Worm (Caenorhabditis elegans): ENCODE results near the gene F12F6.1.

Gene F12F6.1

DNA sequence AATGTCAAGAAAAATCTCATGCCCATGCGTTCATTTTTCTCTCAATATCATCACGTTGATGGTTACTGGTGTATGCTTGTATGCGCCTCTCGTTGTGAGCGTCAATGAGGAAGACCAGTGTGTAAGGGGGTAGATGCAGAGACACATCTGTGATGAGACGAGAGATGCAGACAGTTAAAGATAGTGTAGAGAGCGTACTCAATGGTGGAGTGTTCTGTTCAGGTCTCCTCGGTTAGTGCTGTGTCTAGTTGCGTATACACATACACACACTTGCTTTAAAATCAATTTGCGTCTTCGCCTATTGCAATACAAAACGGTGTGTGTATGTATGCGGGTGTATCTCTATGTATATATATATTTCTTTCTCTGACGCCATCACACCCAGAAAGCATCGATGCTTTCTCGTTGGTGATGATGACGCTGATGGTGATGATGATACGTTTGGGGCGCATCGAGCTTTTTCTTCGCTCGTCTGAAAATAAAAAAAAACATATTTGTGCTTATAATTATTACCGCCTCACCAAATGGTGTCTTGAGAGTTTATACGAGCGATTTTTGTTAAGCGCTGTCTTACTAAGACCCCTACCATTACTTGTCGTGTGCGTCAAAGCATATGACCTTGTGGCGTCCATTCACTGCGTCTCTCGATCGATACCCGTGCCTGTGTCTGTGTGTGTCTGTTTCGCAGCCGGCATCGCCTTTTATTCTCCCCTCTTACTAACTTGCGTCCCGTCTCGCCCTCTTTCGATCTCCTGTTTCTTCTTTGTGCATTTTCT, 9.8 kb downstream of the F12F6.1 start, which contains the start of gene F40F11.3 (continued):
- no peak for TF ChIP-seq lin-11 (tag; optimal IDR thresholded peaks at IDR 0.05)
- TF ChIP-seq ceh-30 (tag; optimal IDR thresholded peaks at IDR 0.05) = peak; percentile 37
- TF ChIP-seq Y22D7AL.16 (tag; optimal IDR thresholded peaks at IDR 0.05) = no peak
- no peak for TF ChIP-seq dmd-4 (tag; optimal IDR thresholded peaks at IDR 0.05; ENCODE audit: borderline replicate concordance)
- no peak for TF ChIP-seq npax-4 (tag; optimal IDR thresholded peaks at IDR 0.05)
- no peak for TF ChIP-seq unc-86 (tag; optimal IDR thresholded peaks at IDR 0.05)
- no peak for TF ChIP-seq zip-5 (tag; optimal IDR thresholded peaks at IDR 0.05)
- no peak for TF ChIP-seq syd-9 (tag; optimal IDR thresholded peaks at IDR 0.05)
- TF ChIP-seq pha-2 (tag; optimal IDR thresholded peaks at IDR 0.05) = no peak
- TF ChIP-seq fax-1 (tag; optimal IDR thresholded peaks at IDR 0.05) = no peak
- peak; percentile 77 for TF ChIP-seq dve-1 (tag; optimal IDR thresholded peaks at IDR 0.05)
- peak; percentile 31 for TF ChIP-seq pat-9 (tag; optimal IDR thresholded peaks at IDR 0.05)
- TF ChIP-seq ceh-6 (GFP tag; optimal IDR thresholded peaks at IDR 0.05) = peak; percentile 16
- TF ChIP-seq F13H6.1 (tag; optimal IDR thresholded peaks at IDR 0.05) = peak; percentile 24
- no peak for TF ChIP-seq ceh-24 (tag; optimal IDR thresholded peaks at IDR 0.05)
- TF ChIP-seq ztf-16 (tag; optimal IDR thresholded peaks at IDR 0.05) = no peak
- TF ChIP-seq unc-42 (tag; optimal IDR thresholded peaks at IDR 0.05) = peak; percentile 91
- peak; percentile 33 for TF ChIP-seq ceh-48 (tag; optimal IDR thresholded peaks at IDR 0.05)
- no peak for TF ChIP-seq hlh-13 (GFP tag; optimal IDR thresholded peaks at IDR 0.05)

ce11 chrIV:11594191-11594673, 10.5 kb downstream of the F12F6.1 start, which contains the start of gene mig-38:
mig-38 (plus strand) TSS chrIV:11594244.
- TF ChIP-seq F13H6.1 (tag; optimal IDR thresholded peaks at IDR 0.05) = peak; percentile 4
- TF ChIP-seq hlh-8 (tag; optimal IDR thresholded peaks at IDR 0.05) = no peak
- TF ChIP-seq ceh-6 (GFP tag; optimal IDR thresholded peaks at IDR 0.05) = peak; percentile 29
- no peak for TF ChIP-seq elt-2 (tag; optimal IDR thresholded peaks at IDR 0.05)
- TF ChIP-seq sox-2 (GFP tag; IDR thresholded peaks at IDR 0.05) = no peak
- TF ChIP-seq K09A11.1 (tag; optimal IDR thresholded peaks at IDR 0.05; ENCODE audit: insufficient read depth) = no peak
- TF ChIP-seq elt-4 (tag; optimal IDR thresholded peaks at IDR 0.05) = peak; percentile 26
- TF ChIP-seq rnt-1 (tag; optimal IDR thresholded peaks at IDR 0.05) = peak; percentile 43
- no peak for TF ChIP-seq pqm-1 (tag; optimal IDR thresholded peaks at IDR 0.05)
- TF ChIP-seq pha-2 (tag; optimal IDR thresholded peaks at IDR 0.05) = no peak
- TF ChIP-seq ceh-18 (tag; optimal IDR thresholded peaks at IDR 0.05) = peak; percentile 57
- TF ChIP-seq hlh-13 (GFP tag; optimal IDR thresholded peaks at IDR 0.05) = no peak
- peak; percentile 54 for TF ChIP-seq ref-2 (tag; optimal IDR thresholded peaks at IDR 0.05)
- TF ChIP-seq sox-4 (tag; optimal IDR thresholded peaks at IDR 0.05) = no peak
- no peak for TF ChIP-seq eyg-1 (tag; optimal IDR thresholded peaks at IDR 0.05)
- peak; percentile 17 for TF ChIP-seq C08G9.2 (tag; optimal IDR thresholded peaks at IDR 0.05)
- peak; percentile 48 for TF ChIP-seq sdc-2 (tag; optimal IDR thresholded peaks at IDR 0.05)
- no peak for TF ChIP-seq Y22D7AL.16 (tag; optimal IDR thresholded peaks at IDR 0.05)
- TF ChIP-seq dmd-4 (tag; optimal IDR thresholded peaks at IDR 0.05; ENCODE audit: borderline replicate concordance) = peak; percentile 61
- no peak for TF ChIP-seq K02D7.2 (tag; optimal IDR thresholded peaks at IDR 0.05)
- no peak for TF ChIP-seq fkh-6 (tag; optimal IDR thresholded peaks at IDR 0.05)
- TF ChIP-seq nfya-1 (tag; optimal IDR thresholded peaks at IDR 0.05) = peak; percentile 58
- peak; percentile 24 for TF ChIP-seq fax-1 (tag; optimal IDR thresholded peaks at IDR 0.05)
- no peak for TF ChIP-seq zip-5 (tag; optimal IDR thresholded peaks at IDR 0.05)
- TF ChIP-seq unc-86 (tag; optimal IDR thresholded peaks at IDR 0.05) = no peak
- TF ChIP-seq ceh-24 (tag; optimal IDR thresholded peaks at IDR 0.05) = no peak
- no peak for TF ChIP-seq ets-4 (tag; optimal IDR thresholded peaks at IDR 0.05)
- TF ChIP-seq unc-42 (tag; optimal IDR thresholded peaks at IDR 0.05) = peak; percentile 32
- TF ChIP-seq C38D4.7 (GFP tag; optimal IDR thresholded peaks at IDR 0.05) = no peak
- peak; percentile 26 for TF ChIP-seq tbx-2 (tag; optimal IDR thresholded peaks at IDR 0.05)
- no peak for TF ChIP-seq che-1 (tag; optimal IDR thresholded peaks at IDR 0.05)
- TF ChIP-seq ceh-14 (tag; optimal IDR thresholded peaks at IDR 0.05) = peak; percentile 70
- no peak for TF ChIP-seq hlh-6 (tag; optimal IDR thresholded peaks at IDR 0.05)
- TF ChIP-seq pros-1 (tag; optimal IDR thresholded peaks at IDR 0.05) = no peak
- TF ChIP-seq ceh-30 (tag; optimal IDR thresholded peaks at IDR 0.05) = no peak
- peak; percentile 20 for TF ChIP-seq ceh-34 (tag; optimal IDR thresholded peaks at IDR 0.05)
- TF ChIP-seq pha-4 (tag; optimal IDR thresholded peaks at IDR 0.05) = no peak
- no peak for TF ChIP-seq pax-1 (tag; optimal IDR thresholded peaks at IDR 0.05)
- peak; percentile 21 for TF ChIP-seq ceh-2 (tag; optimal IDR thresholded peaks at IDR 0.05)
- TF ChIP-seq ceh-45 (GFP tag; IDR thresholded peaks at IDR 0.05) = no peak
- TF ChIP-seq ceh-48 (tag; optimal IDR thresholded peaks at IDR 0.05) = no peak
- TF ChIP-seq ceh-19 (GFP tag; optimal IDR thresholded peaks at IDR 0.05) = no peak
